Worm (Caenorhabditis elegans) whole organism, young adult: ENCODE measurements around the gene vps-36.
A peak's percentile ranks its signal among the peaks of the same experiment; 100 is the strongest.

Experiments used
- B0336.3 ChIP-seq: fragments of 200-800 bp; sonication (Bioruptor generic); IDR thresholded peaks from 2 replicates; pipeline ENCODE4 v1.3.6; 2022; ENCODE audit warnings: missing genetic modification characterization, missing compliant biosample characterization
- C17E4.6 ChIP-seq: fragments of 200-800 bp; sonication (Bioruptor generic); IDR thresholded peaks from 2 replicates; pipeline ENCODE4 v1.3.6; 2022; ENCODE audit warnings: missing genetic modification reagents, missing genetic modification characterization, missing compliant biosample characterization
- D2030.7 ChIP-seq: fragments of 200-800 bp; sonication (Bioruptor generic); IDR thresholded peaks from 2 replicates; pipeline ENCODE4 v1.3.6; 2022; ENCODE audit warnings: missing genetic modification reagents, missing genetic modification characterization, missing compliant biosample characterization
- F57C9.4 ChIP-seq: sonication (generic microtip); optimal IDR thresholded peaks from 2 replicates; lab custom pipeline; 2017; ENCODE audit warnings: mild to moderate bottlenecking, missing genetic modification characterization, missing compliant biosample characterization
- K11D2.4 ChIP-seq: fragments of 200-800 bp; sonication (Bioruptor generic); IDR thresholded peaks from 2 replicates; pipeline ENCODE4 v1.3.6; 2022; ENCODE audit warnings: missing genetic modification reagents, missing genetic modification characterization, missing compliant biosample characterization
- T07F8.4 ChIP-seq: sonication (generic microtip); optimal IDR thresholded peaks from 2 replicates; lab custom pipeline; 2016; ENCODE audit warnings: mild to moderate bottlenecking, missing genetic modification characterization, moderate library complexity, missing compliant biosample characterization
- T26A5.8 ChIP-seq: sonication (generic microtip); optimal IDR thresholded peaks from 2 replicates; lab custom pipeline; 2016; ENCODE audit warnings: missing genetic modification characterization, missing compliant biosample characterization
- aptf-2 ChIP-seq: fragments of 200-800 bp; sonication (Bioruptor generic); conservative IDR thresholded peaks from 2 replicates; pipeline ENCODE4 v1.3.6; 2022; ENCODE audit warnings: missing genetic modification reagents, missing genetic modification characterization, missing compliant biosample characterization
- aptf-3 ChIP-seq: fragments of 200-800 bp; sonication (Bioruptor generic); IDR thresholded peaks from 2 replicates; pipeline ENCODE4 v1.3.6; 2022; ENCODE audit warnings: missing genetic modification characterization, missing compliant biosample characterization
- attf-5 ChIP-seq: fragments of 200-800 bp; sonication (Bioruptor generic); optimal IDR thresholded peaks from 2 replicates; lab custom pipeline; 2018; ENCODE audit warnings: mild to moderate bottlenecking, missing genetic modification characterization, missing compliant biosample characterization
- bed-2 ChIP-seq: fragments of 200-800 bp; sonication (Bioruptor generic); IDR thresholded peaks from 2 replicates; pipeline ENCODE4 v1.3.6; 2022; ENCODE audit warnings: missing genetic modification reagents, missing genetic modification characterization, missing compliant biosample characterization
- ceh-100 ChIP-seq: fragments of 200-800 bp; sonication (Bioruptor generic); IDR thresholded peaks from 2 replicates; pipeline ENCODE4 v1.3.6; 2022; ENCODE audit warnings: missing genetic modification reagents, missing genetic modification characterization, missing compliant biosample characterization
- ceh-40 ChIP-seq: fragments of 200-800 bp; sonication (Bioruptor generic); IDR thresholded peaks from 2 replicates; pipeline ENCODE4 v1.3.6; 2022; ENCODE audit warnings: missing genetic modification characterization, missing compliant biosample characterization
- ceh-58 ChIP-seq: fragments of 200-800 bp; sonication (Bioruptor generic); IDR thresholded peaks from 2 replicates; pipeline ENCODE4 v1.3.6; 2022; ENCODE audit warnings: missing genetic modification characterization, missing compliant biosample characterization
- ceh-91 ChIP-seq: fragments of 200-800 bp; sonication (Bioruptor generic); IDR thresholded peaks from 2 replicates; pipeline ENCODE4 v1.3.6; 2022; ENCODE audit warnings: missing genetic modification reagents, missing genetic modification characterization, missing compliant biosample characterization
- efl-1 ChIP-seq: fragments of 150-350 bp; optimal IDR thresholded peaks from 2 replicates; lab custom pipeline; 2014; ENCODE audit warnings: missing biosample characterization, missing genetic modification reagents, missing genetic modification characterization
- egl-18 ChIP-seq: fragments of 200-800 bp; sonication (Bioruptor generic); IDR thresholded peaks from 2 replicates; pipeline ENCODE4 v1.3.6; 2022; ENCODE audit warnings: missing genetic modification reagents, missing genetic modification characterization, missing compliant biosample characterization
- ekl-4 ChIP-seq: fragments of 200-800 bp; sonication (Bioruptor generic); IDR thresholded peaks from 2 replicates; pipeline ENCODE4 v1.3.6; 2022; ENCODE audit warnings: missing genetic modification reagents, missing genetic modification characterization, missing compliant biosample characterization
- ets-4 ChIP-seq: fragments of 200-800 bp; sonication (Bioruptor generic); optimal IDR thresholded peaks from 2 replicates; lab custom pipeline; 2018; ENCODE audit warnings: mild to moderate bottlenecking, missing genetic modification characterization, missing compliant biosample characterization
- gei-17 ChIP-seq: fragments of 200-800 bp; sonication (Bioruptor generic); optimal IDR thresholded peaks from 2 replicates; lab custom pipeline; 2018; ENCODE audit warnings: mild to moderate bottlenecking, missing genetic modification characterization, missing compliant biosample characterization
- hsf-1 ChIP-seq: fragments of 200-800 bp; sonication (Bioruptor generic); IDR thresholded peaks from 2 replicates; pipeline ENCODE4 v1.3.6; 2022; ENCODE audit warnings: missing genetic modification reagents, missing genetic modification characterization, missing compliant biosample characterization
- lag-1 ChIP-seq: fragments of 200-800 bp; sonication (Bioruptor generic); IDR thresholded peaks from 2 replicates; pipeline ENCODE4 v1.3.6; 2022; ENCODE audit warnings: missing genetic modification reagents, missing genetic modification characterization, missing compliant biosample characterization
- let-607 ChIP-seq, 2 experiments: fragments of 200-800 bp in 1 of 2; sonication (Bioruptor generic) in 1 of 2; sonication (generic microtip) in 1 of 2; optimal IDR thresholded peaks; 2 replicates each; lab custom pipeline; 2016 to 2018; ENCODE audit warnings: mild to moderate bottlenecking in 2 of 2, missing compliant biosample characterization in 2 of 2, missing genetic modification characterization in 2 of 2, moderate library complexity in 2 of 2, missing genotype in 1 of 2
- lin-35 ChIP-seq, 3 experiments: fragments of 150-350 bp in 2 of 3; sonication (generic microtip) in 1 of 3; optimal IDR thresholded peaks; 2 replicates each; lab custom pipeline; 2014 to 2018; ENCODE audit warnings: missing biosample characterization in 3 of 3, missing genetic modification characterization in 3 of 3, missing genetic modification reagents in 3 of 3
- lin-54 ChIP-seq: fragments of 200-800 bp; sonication (Bioruptor generic); optimal IDR thresholded peaks from 2 replicates; lab custom pipeline; 2018; ENCODE audit warnings: mild to moderate bottlenecking, missing genetic modification characterization, missing compliant biosample characterization
- lir-1 ChIP-seq: fragments of 200-800 bp; sonication (Bioruptor generic); conservative IDR thresholded peaks from 2 replicates; pipeline ENCODE4 v1.3.6; 2022; ENCODE audit warnings: missing genetic modification reagents, missing genetic modification characterization, missing compliant biosample characterization
- lsy-27 ChIP-seq: sonication (generic microtip); optimal IDR thresholded peaks from 2 replicates; lab custom pipeline; 2017; ENCODE audit warnings: missing genetic modification characterization, mild to moderate bottlenecking, missing compliant biosample characterization, antibody characterized with exemption, missing genotype, borderline replicate concordance; ENCODE audit not compliant: insufficient read depth
- madf-10 ChIP-seq: sonication (generic microtip); optimal IDR thresholded peaks from 2 replicates; lab custom pipeline; 2016; ENCODE audit warnings: mild to moderate bottlenecking, missing genetic modification characterization, missing compliant biosample characterization
- madf-3 ChIP-seq: fragments of 200-800 bp; sonication (Bioruptor generic); IDR thresholded peaks from 2 replicates; pipeline ENCODE4 v1.3.6; 2022; ENCODE audit warnings: missing genetic modification reagents, missing genetic modification characterization, missing compliant biosample characterization
- madf-6 ChIP-seq: fragments of 200-800 bp; sonication (Bioruptor generic); IDR thresholded peaks from 2 replicates; pipeline ENCODE4 v1.3.6; 2022; ENCODE audit warnings: missing genetic modification reagents, missing genetic modification characterization, missing compliant biosample characterization
- mcd-1 ChIP-seq: fragments of 200-800 bp; sonication (Bioruptor generic); IDR thresholded peaks from 2 replicates; pipeline ENCODE4 v1.3.6; 2022; ENCODE audit warnings: missing genetic modification reagents, missing genetic modification characterization, missing compliant biosample characterization
- mel-28 ChIP-seq: sonication (generic microtip); optimal IDR thresholded peaks from 2 replicates; lab custom pipeline; 2016; ENCODE audit warnings: borderline replicate concordance, mild to moderate bottlenecking, missing genetic modification characterization, missing compliant biosample characterization
- nhr-120 ChIP-seq: fragments of 200-800 bp; sonication (Bioruptor generic); IDR thresholded peaks from 2 replicates; pipeline ENCODE4 v1.3.6; 2022; ENCODE audit warnings: missing genetic modification characterization, missing compliant biosample characterization
- nhr-179 ChIP-seq: sonication (generic microtip); optimal IDR thresholded peaks from 2 replicates; lab custom pipeline; 2016; ENCODE audit warnings: mild to moderate bottlenecking, missing genetic modification characterization, missing compliant biosample characterization
- nhr-90 ChIP-seq: sonication (generic microtip); optimal IDR thresholded peaks from 2 replicates; lab custom pipeline; 2016; ENCODE audit warnings: missing genotype, mild to moderate bottlenecking, missing genetic modification characterization, missing compliant biosample characterization
- pbrm-1 ChIP-seq: fragments of 200-800 bp; sonication (Bioruptor generic); IDR thresholded peaks from 2 replicates; pipeline ENCODE4 v1.3.6; 2022; ENCODE audit warnings: missing genetic modification reagents, missing genetic modification characterization, missing compliant biosample characterization
- rcor-1 ChIP-seq: fragments of 200-800 bp; sonication (Bioruptor generic); IDR thresholded peaks from 2 replicates; pipeline ENCODE4 v1.3.6; 2022; ENCODE audit warnings: missing genetic modification reagents, missing genetic modification characterization, missing compliant biosample characterization
- repo-1 ChIP-seq: sonication (generic microtip); optimal IDR thresholded peaks from 2 replicates; lab custom pipeline; 2017; ENCODE audit warnings: mild to moderate bottlenecking, missing genetic modification characterization, missing compliant biosample characterization
- rpc-1 ChIP-seq, 2 experiments: fragments of 150-350 bp in 1 of 2; sonication (generic microtip) in 1 of 2; optimal IDR thresholded peaks; 2 replicates each; lab custom pipeline; 2014 to 2018; ENCODE audit warnings: missing biosample characterization in 1 of 2, missing genetic modification characterization in 1 of 2, missing genetic modification reagents in 1 of 2, missing genotype in 1 of 2
- sea-2 ChIP-seq: fragments of 200-800 bp; sonication (Bioruptor generic); IDR thresholded peaks from 2 replicates; pipeline ENCODE4 v1.3.6; 2022; ENCODE audit warnings: missing genetic modification characterization, missing compliant biosample characterization
- snpc-1.3 ChIP-seq: sonication (generic microtip); optimal IDR thresholded peaks from 2 replicates; lab custom pipeline; 2017; ENCODE audit warnings: missing genetic modification characterization, mild to moderate bottlenecking, missing compliant biosample characterization, antibody characterized with exemption, moderate library complexity, missing genotype, missing genetic modification reagents; ENCODE audit not compliant: insufficient read depth
- sptf-2 ChIP-seq: fragments of 200-800 bp; sonication (Bioruptor generic); optimal IDR thresholded peaks from 2 replicates; lab custom pipeline; 2018; ENCODE audit warnings: mild to moderate bottlenecking, missing genetic modification characterization, missing compliant biosample characterization
- unc-130 ChIP-seq: sonication (generic microtip); optimal IDR thresholded peaks from 2 replicates; lab custom pipeline; 2016; ENCODE audit warnings: missing genetic modification reagents, missing genetic modification characterization, missing compliant biosample characterization
- zfh-2 ChIP-seq: fragments of 200-800 bp; sonication (Bioruptor generic); conservative IDR thresholded peaks from 2 replicates; pipeline ENCODE4 v1.3.6; 2022; ENCODE audit warnings: missing genetic modification reagents, missing genetic modification characterization, missing compliant biosample characterization
- zim-3 ChIP-seq: sonication (generic microtip); optimal IDR thresholded peaks from 2 replicates; lab custom pipeline; 2017; ENCODE audit warnings: mild to moderate bottlenecking, missing genetic modification characterization, moderate library complexity, missing compliant biosample characterization
- ztf-22 ChIP-seq: fragments of 200-800 bp; sonication (Bioruptor generic); optimal IDR thresholded peaks from 2 replicates; lab custom pipeline; 2018; ENCODE audit warnings: mild to moderate bottlenecking, missing genetic modification characterization, moderate library complexity, missing compliant biosample characterization
- ztf-25 ChIP-seq: fragments of 200-800 bp; sonication (Bioruptor generic); IDR thresholded peaks from 2 replicates; pipeline ENCODE4 v1.3.6; 2022; ENCODE audit warnings: missing genetic modification reagents, missing genetic modification characterization, missing compliant biosample characterization
- ztf-6 ChIP-seq: fragments of 200-800 bp; sonication (Bioruptor generic); IDR thresholded peaks from 2 replicates; pipeline ENCODE4 v1.3.6; 2022; ENCODE audit warnings: missing genetic modification reagents, missing genetic modification characterization, missing compliant biosample characterization

vps-36 gene

ce11 chrV:10966874-10967273, 6.4 kb upstream of the vps-36 start:
- no peak for TF ChIP-seq ets-4 (GFP tag; lab: Kevin White, UChicago)
- TF ChIP-seq F57C9.4: no peak
- no peak for TF ChIP-seq C17E4.6
- TF ChIP-seq efl-1 (GFP tag; lab: Kevin White, UChicago): no peak
- TF ChIP-seq lsy-27 (tag; lab: Kevin White, UChicago): no peak
- no peak for TF ChIP-seq T26A5.8 (tag; lab: Kevin White, UChicago)
- no peak for TF ChIP-seq ztf-6
- peak; percentile 14; the same call in 1 of the 2 replicates for TF ChIP-seq madf-3 (GFP tag; lab: Robert Waterston, UW)
- no peak for TF ChIP-seq nhr-120 (GFP tag; lab: Robert Waterston, UW)
- TF ChIP-seq zfh-2 (GFP tag; lab: Robert Waterston, UW): peak; percentile 61
- TF ChIP-seq ceh-40 (GFP tag; lab: Robert Waterston, UW): no peak
- peak; percentile 46; the same call in 1 of the 2 replicates for TF ChIP-seq hsf-1 (GFP tag; lab: Robert Waterston, UW)
- TF ChIP-seq egl-18 (GFP tag; lab: Robert Waterston, UW): no peak
- TF ChIP-seq sea-2: no peak
- no peak for TF ChIP-seq nhr-179
- TF ChIP-seq attf-5 (GFP tag; lab: Kevin White, UChicago): no peak
- no peak for TF ChIP-seq rpc-1 (optimal IDR thresholded peaks at IDR 0.05; lab: Kevin White, UChicago)
- TF ChIP-seq rpc-1 (tag; optimal IDR thresholded peaks at IDR 0.05; lab: Kevin White, UChicago): no peak
- TF ChIP-seq ceh-58 (GFP tag; lab: Robert Waterston, UW): no peak
- TF ChIP-seq mcd-1: peak; percentile 56
- TF ChIP-seq rcor-1 (GFP tag; lab: Robert Waterston, UW): no peak
- TF ChIP-seq aptf-2 (GFP tag; lab: Robert Waterston, UW): no peak
- no peak for TF ChIP-seq let-607 (tag; optimal IDR thresholded peaks at IDR 0.05; lab: Kevin White, UChicago)
- TF ChIP-seq zim-3: no peak
- TF ChIP-seq nhr-90 (tag; lab: Kevin White, UChicago): no peak
- TF ChIP-seq sptf-2: no peak
- no peak for TF ChIP-seq ceh-91 (GFP tag; lab: Robert Waterston, UW)
- TF ChIP-seq aptf-3 (GFP tag; lab: Robert Waterston, UW): no peak
- TF ChIP-seq ceh-100 (GFP tag; lab: Robert Waterston, UW): no peak
- TF ChIP-seq T07F8.4 (tag; lab: Kevin White, UChicago): no peak
- no peak for TF ChIP-seq mel-28 (tag; lab: Kevin White, UChicago)
- no peak for TF ChIP-seq ztf-22 (GFP tag; lab: Kevin White, UChicago)
- no peak for TF ChIP-seq lir-1 (GFP tag; lab: Robert Waterston, UW)
- TF ChIP-seq unc-130 (GFP tag; lab: Kevin White, UChicago): no peak
- TF ChIP-seq lin-54 (GFP tag; lab: Kevin White, UChicago): no peak
- no peak for TF ChIP-seq bed-2 (GFP tag; lab: Robert Waterston, UW)
- TF ChIP-seq snpc-1.3 (tag; lab: Kevin White, UChicago): no peak
- TF ChIP-seq ekl-4 (GFP tag; lab: Robert Waterston, UW): no peak
- no peak for TF ChIP-seq ztf-25 (GFP tag; lab: Robert Waterston, UW)
- TF ChIP-seq lag-1: 0 out of 2 replicates have a peak, but pooled peaks have one; percentile 21
- TF ChIP-seq lin-35 (GFP tag; optimal IDR thresholded peaks at IDR 0.05; lab: Kevin White, UChicago): no peak
- TF ChIP-seq madf-10 (tag; lab: Kevin White, UChicago): no peak
- TF ChIP-seq B0336.3 (GFP tag; lab: Robert Waterston, UW): 0 out of 2 replicates have a peak, but pooled peaks have one; percentile 53
- TF ChIP-seq pbrm-1: no peak
- no peak for TF ChIP-seq gei-17 (GFP tag; lab: Kevin White, UChicago)
- no peak for TF ChIP-seq D2030.7 (GFP tag; lab: Robert Waterston, UW)
- peak; percentile 45; the same call in 1 of the 2 replicates for TF ChIP-seq madf-6
- no peak for TF ChIP-seq K11D2.4
- TF ChIP-seq repo-1 (tag; lab: Kevin White, UChicago): peak; percentile 8
